Worm (Caenorhabditis elegans): ENCODE measurements around the gene F21C10.4.

ce11 chrV:9157597-9157996 is 31.2 kb downstream of the F21C10.4 start:
- TF ChIP-seq ztf-4 (tag; optimal IDR thresholded peaks at IDR 0.05) (no peak), unc-62 (GFP tag; optimal IDR thresholded peaks at IDR 0.05) (no peak), unc-55 (GFP tag; optimal IDR thresholded peaks at IDR 0.05) (no peak)
